Fruit fly (Drosophila melanogaster) whole organism, embryonic: ENCODE data around the gene CG14034.

ENCODE experiments used
- Atf-2 ChIP-seq: fragments of 200-800 bp; sonication (Bioruptor generic); optimal IDR thresholded peaks from 2 replicates; lab custom pipeline; 2016; ENCODE audit warnings: missing biosample characterization, missing genetic modification characterization
- B-H1 ChIP-seq: fragments of 200-800 bp; sonication (Bioruptor generic); IDR thresholded peaks from 3 replicates; pipeline ENCODE4 v1.3.6; 2022; ENCODE audit warnings: missing biosample characterization, missing genetic modification characterization
- CG10366 ChIP-seq: fragments of 200-800 bp; sonication (Bioruptor generic); IDR thresholded peaks from 2 replicates; pipeline ENCODE4 v1.3.6; 2022; ENCODE audit warnings: missing biosample characterization, missing genetic modification characterization
- CG11696 ChIP-seq: fragments of 200-800 bp; sonication (Bioruptor generic); IDR thresholded peaks from 2 replicates; pipeline ENCODE4 v1.3.6; 2022; ENCODE audit warnings: missing biosample characterization, missing genetic modification characterization
- CG12071 ChIP-seq: fragments of 200-800 bp; sonication (Bioruptor generic); optimal IDR thresholded peaks from 3 replicates; lab custom pipeline; 2018; ENCODE audit warnings: missing biosample characterization, mild to moderate bottlenecking, missing genetic modification characterization
- CG12744 ChIP-seq: fragments of 200-800 bp; sonication (Bioruptor generic); optimal IDR thresholded peaks from 2 replicates; lab custom pipeline; 2016; ENCODE audit warnings: missing biosample characterization, missing genetic modification characterization
- CG12769 ChIP-seq: fragments of 200-800 bp; sonication (Bioruptor generic); optimal IDR thresholded peaks from 2 replicates; lab custom pipeline; 2019; ENCODE audit warnings: missing biosample characterization, mild to moderate bottlenecking, missing genetic modification characterization, moderate library complexity
- CG13296 ChIP-seq: fragments of 200-800 bp; sonication (Bioruptor generic); optimal IDR thresholded peaks from 3 replicates; lab custom pipeline; 2018; ENCODE audit warnings: missing biosample characterization, mild to moderate bottlenecking, missing genetic modification characterization
- CG16813 ChIP-seq: fragments of 200-800 bp; sonication (Bioruptor generic); IDR thresholded peaks from 3 replicates; pipeline ENCODE4 v1.3.6; 2022; ENCODE audit warnings: missing biosample characterization, missing genetic modification characterization; ENCODE audit not compliant: partially characterized antibody
- CG17385 ChIP-seq: fragments of 200-800 bp; sonication (Bioruptor generic); optimal IDR thresholded peaks from 3 replicates; lab custom pipeline; 2018; ENCODE audit warnings: missing biosample characterization, mild to moderate bottlenecking, missing genetic modification characterization
- CG2889 ChIP-seq: fragments of 200-800 bp; sonication (Bioruptor generic); IDR thresholded peaks from 3 replicates; pipeline ENCODE4 v1.3.6; 2022; ENCODE audit warnings: missing biosample characterization, missing genetic modification characterization
- CG32772 ChIP-seq: fragments of 200-800 bp; sonication (Bioruptor generic); IDR thresholded peaks from 2 replicates; pipeline ENCODE4 v1.3.6; 2022; ENCODE audit warnings: missing biosample characterization, missing genetic modification characterization
- CG3281 ChIP-seq: fragments of 200-800 bp; sonication (Bioruptor generic); optimal IDR thresholded peaks from 3 replicates; lab custom pipeline; 2017; ENCODE audit warnings: missing biosample characterization, mild to moderate bottlenecking, missing genetic modification characterization
- CG33557 ChIP-seq: fragments of 200-800 bp; sonication (Bioruptor generic); optimal IDR thresholded peaks from 2 replicates; lab custom pipeline; 2019; ENCODE audit warnings: missing biosample characterization, mild to moderate bottlenecking, missing genetic modification characterization, moderate library complexity
- CG3838 ChIP-seq: fragments of 200-800 bp; sonication (Bioruptor generic); optimal IDR thresholded peaks from 3 replicates; lab custom pipeline; 2016; ENCODE audit warnings: missing biosample characterization, missing genetic modification characterization
- CG6689 ChIP-seq: fragments of 200-800 bp; sonication (Bioruptor generic); IDR thresholded peaks from 2 replicates; pipeline ENCODE4 v1.3.6; 2022; ENCODE audit warnings: missing biosample characterization, missing genetic modification characterization
- CG7372 ChIP-seq: fragments of 200-800 bp; sonication (Bioruptor generic); IDR thresholded peaks from 2 replicates; pipeline ENCODE4 v1.3.6; 2022; ENCODE audit warnings: missing biosample characterization, missing genetic modification characterization
- CG8290 ChIP-seq, 3 experiments: fragments of 200-800 bp; sonication (Bioruptor generic); optimal IDR thresholded peaks; 2 replicates each; lab custom pipeline; 2016 to 2019; ENCODE audit warnings: missing biosample characterization in 3 of 3, missing genetic modification characterization in 3 of 3, mild to moderate bottlenecking in 2 of 3, moderate library complexity in 1 of 3
- CG9609 ChIP-seq: fragments of 200-800 bp; sonication (Bioruptor generic); optimal IDR thresholded peaks from 3 replicates; lab custom pipeline; 2016; ENCODE audit warnings: missing biosample characterization, missing genetic modification characterization
- D ChIP-seq, 2 experiments: fragments of 200-800 bp in 1 of 2; fragments of >200 bp in 1 of 2; sonication (Bioruptor generic) in 1 of 2; optimal IDR thresholded peaks; 2 replicates in 1 of 2; 3 replicates in 1 of 2; lab custom pipeline; 2017; ENCODE audit warnings: mild to moderate bottlenecking in 1 of 2, missing biosample characterization in 1 of 2, missing genetic modification characterization in 1 of 2, missing genetic modification reagents in 1 of 2
- Deaf1 ChIP-seq: fragments of 200-800 bp; optimal IDR thresholded peaks from 3 replicates; lab custom pipeline; 2019; ENCODE audit warnings: missing biosample characterization, mild to moderate bottlenecking, missing genetic modification characterization, moderate library complexity
- Doc3 ChIP-seq: fragments of 200-800 bp; sonication (Bioruptor generic); IDR thresholded peaks from 3 replicates; pipeline ENCODE4 v1.3.6; 2022; ENCODE audit warnings: missing biosample characterization, missing genetic modification characterization; ENCODE audit not compliant: partially characterized antibody
- Fer3 ChIP-seq: fragments of 200-800 bp; sonication (Bioruptor generic); optimal IDR thresholded peaks from 2 replicates; lab custom pipeline; 2018; ENCODE audit warnings: missing biosample characterization, mild to moderate bottlenecking, missing genetic modification characterization, moderate library complexity
- H2.0 ChIP-seq: fragments of 200-800 bp; sonication (Bioruptor generic); IDR thresholded peaks from 2 replicates; pipeline ENCODE4 v1.3.6; 2022; ENCODE audit warnings: missing biosample characterization, missing genetic modification characterization
- HmgZ ChIP-seq: fragments of 200-800 bp; sonication (Bioruptor generic); optimal IDR thresholded peaks from 2 replicates; lab custom pipeline; 2018; ENCODE audit warnings: missing biosample characterization, mild to moderate bottlenecking, missing genetic modification characterization
- Hr3 ChIP-seq: fragments of 200-800 bp; sonication (Bioruptor generic); optimal IDR thresholded peaks from 3 replicates; lab custom pipeline; 2016; ENCODE audit warnings: missing biosample characterization, missing genetic modification characterization
- Jarid2 ChIP-seq: fragments of 200-800 bp; sonication (Bioruptor generic); optimal IDR thresholded peaks from 3 replicates; lab custom pipeline; 2017; ENCODE audit warnings: mild to moderate bottlenecking, missing biosample characterization, missing genetic modification reagents, missing genetic modification characterization
- Max ChIP-seq: fragments of 200-800 bp; sonication (Bioruptor generic); optimal IDR thresholded peaks from 2 replicates; lab custom pipeline; 2016; ENCODE audit warnings: missing biosample characterization, mild to moderate bottlenecking, missing genetic modification characterization
- Mes4 ChIP-seq: fragments of 200-800 bp; sonication (Bioruptor generic); optimal IDR thresholded peaks from 2 replicates; lab custom pipeline; 2016; ENCODE audit warnings: missing biosample characterization, missing genetic modification characterization
- NC2α ChIP-seq: fragments of 200-800 bp; sonication (Bioruptor generic); optimal IDR thresholded peaks from 2 replicates; lab custom pipeline; 2016; ENCODE audit warnings: missing biosample characterization, missing genetic modification characterization
- Pdp1 ChIP-seq, 2 experiments: fragments of 200-800 bp; sonication (Bioruptor generic); optimal IDR thresholded peaks; 3 replicates each; lab custom pipeline; 2016; ENCODE audit warnings: missing biosample characterization in 2 of 2, missing genetic modification characterization in 2 of 2, mild to moderate bottlenecking in 1 of 2, moderate library complexity in 1 of 2
- Stat92E ChIP-seq, 3 experiments: fragments of >200 bp in 2 of 3; fragments of 200-800 bp in 1 of 3; sonication (Bioruptor generic) in 1 of 3; optimal IDR thresholded peaks; 2 replicates each; lab custom pipeline; 2017 to 2019; ENCODE audit warnings: missing biosample characterization in 3 of 3, missing genetic modification characterization in 3 of 3, mild to moderate bottlenecking in 1 of 3, moderate library complexity in 1 of 3
- chm ChIP-seq: fragments of 200-800 bp; sonication (Bioruptor generic); IDR thresholded peaks from 2 replicates; pipeline ENCODE4 v1.3.6; 2022; ENCODE audit warnings: missing biosample characterization, missing genetic modification characterization
- cwo ChIP-seq: fragments of 200-800 bp; sonication (Bioruptor generic); optimal IDR thresholded peaks from 3 replicates; lab custom pipeline; 2017; ENCODE audit warnings: missing biosample characterization, missing genetic modification characterization, mild to moderate bottlenecking, moderate library complexity, missing genetic modification reagents
- da ChIP-seq: fragments of 200-800 bp; sonication (Bioruptor generic); optimal IDR thresholded peaks from 2 replicates; lab custom pipeline; 2016; ENCODE audit warnings: missing biosample characterization, missing genetic modification characterization
- ftz-f1 ChIP-seq: fragments of 200-800 bp; sonication (Bioruptor generic); optimal IDR thresholded peaks from 2 replicates; lab custom pipeline; 2016; ENCODE audit warnings: missing biosample characterization, missing genetic modification characterization
- gcm ChIP-seq: fragments of 200-800 bp; sonication (Bioruptor generic); optimal IDR thresholded peaks from 2 replicates; lab custom pipeline; 2019; ENCODE audit warnings: missing biosample characterization, mild to moderate bottlenecking, missing genetic modification characterization, moderate library complexity
- gfzf ChIP-seq: fragments of 200-800 bp; sonication (Bioruptor generic); optimal IDR thresholded peaks from 2 replicates; lab custom pipeline; 2016; ENCODE audit warnings: missing biosample characterization, mild to moderate bottlenecking, missing genetic modification characterization, moderate library complexity
- lmd ChIP-seq: fragments of 200-800 bp; sonication (Bioruptor generic); IDR thresholded peaks from 2 replicates; pipeline ENCODE4 v1.3.6; 2022; ENCODE audit warnings: missing biosample characterization, missing genetic modification characterization
- pzg ChIP-seq: fragments of 200-800 bp; sonication (Bioruptor generic); optimal IDR thresholded peaks from 3 replicates; lab custom pipeline; 2018; ENCODE audit warnings: missing biosample characterization, mild to moderate bottlenecking, missing genetic modification characterization, moderate library complexity
- run ChIP-seq: fragments of 200-800 bp; sonication (Bioruptor generic); optimal IDR thresholded peaks from 3 replicates; lab custom pipeline; 2018; ENCODE audit warnings: missing biosample characterization, mild to moderate bottlenecking, missing genetic modification characterization
- sc ChIP-seq, 3 experiments: fragments of >200 bp in 2 of 3; fragments of 200-800 bp in 1 of 3; sonication (Bioruptor generic) in 1 of 3; optimal IDR thresholded peaks; 2 replicates in 2 of 3; 3 replicates in 1 of 3; lab custom pipeline; 2017; ENCODE audit warnings: mild to moderate bottlenecking in 1 of 3, missing biosample characterization in 1 of 3, missing genetic modification characterization in 1 of 3, missing genetic modification reagents in 1 of 3
- sens ChIP-seq: fragments of 200-800 bp; sonication (Bioruptor generic); peaks from one replicate; lab custom pipeline; 2016; ENCODE audit warnings: missing biosample characterization, missing genetic modification characterization
- sug ChIP-seq: fragments of 200-800 bp; optimal IDR thresholded peaks from 2 replicates; lab custom pipeline; 2019; ENCODE audit warnings: missing biosample characterization, mild to moderate bottlenecking, missing genetic modification characterization, moderate library complexity
- vnd ChIP-seq: fragments of 200-800 bp; sonication (Bioruptor generic); IDR thresholded peaks from 3 replicates; pipeline ENCODE4 v1.3.6; 2022; ENCODE audit warnings: missing biosample characterization, missing genetic modification characterization; ENCODE audit not compliant: partially characterized antibody
- zf30C ChIP-seq: fragments of 200-800 bp; sonication (Bioruptor generic); optimal IDR thresholded peaks from 3 replicates; lab custom pipeline; 2018; ENCODE audit warnings: missing biosample characterization, mild to moderate bottlenecking, missing genetic modification characterization

The CG14034 gene

dm6 chr2L:5232967-5233909, 16.9 kb upstream of the CG14034 start (continued):
- TF ChIP-seq CG9609 (GFP tag; lab: Kevin White, UChicago) (no peak), B-H1 (GFP tag; lab: Robert Waterston, UW) (no peak), sug (tag; lab: Kevin White, UChicago) (peak; percentile 95), da (GFP tag; lab: Kevin White, UChicago) (no peak), CG7372 (GFP tag; lab: Robert Waterston, UW) (no peak), CG11696 (0 out of 2 replicates have a peak, but pooled peaks have one; percentile 34), sc (optimal IDR thresholded peaks at IDR 0.05; lab: Kevin White, UChicago) (no peak), sc (GFP tag; optimal IDR thresholded peaks at IDR 0.05; lab: Kevin White, UChicago) (no peak), CG17385 (GFP tag; lab: Kevin White, UChicago) (peak; percentile 5), ftz-f1 (GFP tag; lab: Kevin White, UChicago) (no peak), H2.0 (GFP tag; lab: Robert Waterston, UW) (0 out of 2 replicates have a peak, but pooled peaks have one; percentile 5), run (no peak), Deaf1 (tag; lab: Kevin White, UChicago) (peak; percentile 12), Doc3 (no peak), CG3281 (GFP tag; lab: Kevin White, UChicago) (peak; percentile 42), Max (GFP tag; lab: Kevin White, UChicago) (no peak), CG33557 (GFP tag; lab: Kevin White, UChicago) (no peak), Stat92E (GFP tag; optimal IDR thresholded peaks at IDR 0.05; lab: Kevin White, UChicago) (no peak), NC2α (GFP tag; lab: Kevin White, UChicago) (no peak), Jarid2 (GFP tag; lab: Kevin White, UChicago) (no peak), CG8290 (GFP tag; optimal IDR thresholded peaks at IDR 0.05; lab: Kevin White, UChicago) (no peak), CG8290 (tag; optimal IDR thresholded peaks at IDR 0.05; lab: Kevin White, UChicago) (peak in 1 of 2 experiments; percentile 59), pzg (GFP tag; lab: Kevin White, UChicago) (no peak), Hr3 (GFP tag; lab: Kevin White, UChicago) (no peak), cwo (GFP tag; lab: Kevin White, UChicago) (peak; percentile 66), CG10366 (no peak), lmd (GFP tag; lab: Robert Waterston, UW) (no peak), CG16813 (GFP tag; lab: Robert Waterston, UW) (no peak), Fer3 (tag; lab: Kevin White, UChicago) (no peak), chm (peak; percentile 54), CG32772 (GFP tag; lab: Robert Waterston, UW) (no peak), CG12769 (tag; lab: Kevin White, UChicago) (peak; percentile 90), CG12071 (peak; percentile 15), gcm (no peak), D (optimal IDR thresholded peaks at IDR 0.05; lab: Kevin White, UChicago) (peak; percentile 56), D (GFP tag; optimal IDR thresholded peaks at IDR 0.05; lab: Kevin White, UChicago) (no peak), Mes4 (GFP tag; lab: Kevin White, UChicago) (no peak), HmgZ (tag; lab: Kevin White, UChicago) (peak; percentile 48), zf30C (no peak), CG6689 (GFP tag; lab: Robert Waterston, UW) (no peak), CG12744 (GFP tag; lab: Kevin White, UChicago) (no peak), sens (peak; percentile 33), CG3838 (GFP tag; lab: Kevin White, UChicago) (no peak), vnd (peak; percentile 57; the same call in 2 of the 3 replicates), CG2889 (no peak), Atf-2 (GFP tag; lab: Kevin White, UChicago) (no peak), Pdp1 (GFP tag; optimal IDR thresholded peaks at IDR 0.05; lab: Kevin White, UChicago) (no peak), gfzf (no peak), CG13296 (GFP tag; lab: Kevin White, UChicago) (peak; percentile 38)
